Fruit fly (Drosophila melanogaster): ENCODE measurements around the gene Hsp83.

Hsp83 gene

DNA sequence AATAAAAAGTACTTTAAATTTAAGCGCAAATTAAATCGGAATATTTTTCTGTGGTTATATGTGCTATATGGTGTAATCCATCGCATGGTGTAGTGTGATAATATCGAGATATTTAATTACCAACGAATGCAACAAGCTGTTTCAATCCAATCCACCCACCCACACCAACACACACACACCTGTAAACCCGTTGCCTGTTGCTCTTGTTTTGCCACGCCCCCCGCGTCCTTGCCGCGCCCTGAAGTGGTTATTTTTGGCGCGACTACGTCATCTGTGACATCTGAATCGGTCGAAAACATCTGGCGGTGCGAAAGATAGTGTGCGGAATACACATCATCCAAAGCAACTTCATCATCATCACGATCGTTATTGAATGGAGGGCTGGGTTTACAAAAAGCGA is 27.4 kb upstream of the Hsp83 start:
- TF ChIP-seq CG12605 (GFP tag; IDR thresholded peaks at IDR 0.05) (no peak), Ets98B (GFP tag; IDR thresholded peaks at IDR 0.05) (no peak), CG17806 (tag; optimal IDR thresholded peaks at IDR 0.05) (no peak), EcR (GFP tag; optimal IDR thresholded peaks at IDR 0.05) (peak; percentile 35), gl (tag; optimal IDR thresholded peaks at IDR 0.05) (no peak), CG9948 (tag; optimal IDR thresholded peaks at IDR 0.05) (no peak)

DNA sequence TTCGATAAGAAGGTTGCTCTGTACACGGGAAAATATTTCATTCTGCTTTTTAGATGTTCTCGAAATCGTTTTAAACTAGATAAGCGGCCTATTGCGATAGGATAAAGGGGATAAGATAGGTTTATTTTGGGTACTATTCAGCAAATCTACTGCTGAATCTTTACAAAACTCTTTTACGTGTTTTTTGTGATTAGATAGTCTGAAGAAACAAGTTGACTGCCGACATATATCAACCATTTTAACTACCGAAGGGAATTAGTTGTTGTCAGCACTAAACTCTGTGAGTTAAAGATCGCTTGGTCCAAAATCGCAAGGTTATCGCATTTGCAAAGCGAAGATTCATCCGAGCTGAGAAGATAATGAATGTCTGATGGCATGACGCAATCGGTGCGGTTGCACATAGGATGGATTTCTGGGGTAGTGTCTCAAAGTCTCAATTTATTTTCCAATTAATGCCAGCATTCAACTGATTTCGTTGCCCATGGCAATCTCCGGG is 26.5 kb upstream of the Hsp83 start, which contains the start of gene Asciz:
Asciz (minus strand) TSS at position 51 of the 496 bp plus-strand sequence.
- TF ChIP-seq CG8159 (tag; optimal IDR thresholded peaks at IDR 0.05) = no peak
- TF ChIP-seq rn (GFP tag; IDR thresholded peaks at IDR 0.05) = no peak
- TF ChIP-seq CG15710 (tag; optimal IDR thresholded peaks at IDR 0.05) = no peak
- TF ChIP-seq Pif1A (GFP tag; optimal IDR thresholded peaks at IDR 0.05) = no peak
- no peak for TF ChIP-seq CG12605 (GFP tag; IDR thresholded peaks at IDR 0.05)
- no peak for TF ChIP-seq CG17806 (tag; optimal IDR thresholded peaks at IDR 0.05)
- TF ChIP-seq CG10348 (GFP tag; IDR thresholded peaks at IDR 0.05) = no peak
- TF ChIP-seq EcR (GFP tag; optimal IDR thresholded peaks at IDR 0.05) = no peak
- no peak for TF ChIP-seq CG8301 (tag; optimal IDR thresholded peaks at IDR 0.05)
- TF ChIP-seq Pif1B (GFP tag; optimal IDR thresholded peaks at IDR 0.05) = no peak
- TF ChIP-seq CG13204 (GFP tag; optimal IDR thresholded peaks at IDR 0.05) = no peak
- no peak for TF ChIP-seq Snoo (tag; optimal IDR thresholded peaks at IDR 0.05)

DNA sequence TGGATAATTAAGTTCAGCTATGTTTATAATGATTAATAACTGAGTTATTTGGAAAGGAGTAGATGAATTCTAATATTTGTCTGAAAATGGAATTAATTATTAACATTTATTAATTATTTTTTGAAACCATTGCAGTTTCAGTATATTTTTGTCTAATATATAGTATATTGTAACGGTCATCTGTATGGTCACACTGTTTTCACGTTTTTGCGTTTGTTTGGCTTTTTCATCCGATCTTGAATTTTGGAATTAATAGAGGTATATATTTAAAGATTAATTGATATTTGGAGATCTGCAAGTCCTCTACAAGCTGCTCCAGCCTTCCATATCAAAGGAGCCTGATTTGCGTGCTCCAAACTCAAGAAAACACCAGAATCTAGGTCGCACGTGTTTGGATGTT is 23.7 kb upstream of the Hsp83 start, which contains the start of the genes CG32278 and CG32281:
CG32278 (plus strand) TSS at position 180 of the 400 bp plus-strand sequence.
CG32281 (plus strand) TSS at position 269 of the 400 bp plus-strand sequence.
- no peak for TF ChIP-seq CG32121 (GFP tag; IDR thresholded peaks at IDR 0.05)
- TF ChIP-seq CG8301 (tag; optimal IDR thresholded peaks at IDR 0.05) = no peak
- TF ChIP-seq CG13204 (GFP tag; optimal IDR thresholded peaks at IDR 0.05) = no peak
- no peak for TF ChIP-seq CG12605 (GFP tag; IDR thresholded peaks at IDR 0.05)

DNA sequence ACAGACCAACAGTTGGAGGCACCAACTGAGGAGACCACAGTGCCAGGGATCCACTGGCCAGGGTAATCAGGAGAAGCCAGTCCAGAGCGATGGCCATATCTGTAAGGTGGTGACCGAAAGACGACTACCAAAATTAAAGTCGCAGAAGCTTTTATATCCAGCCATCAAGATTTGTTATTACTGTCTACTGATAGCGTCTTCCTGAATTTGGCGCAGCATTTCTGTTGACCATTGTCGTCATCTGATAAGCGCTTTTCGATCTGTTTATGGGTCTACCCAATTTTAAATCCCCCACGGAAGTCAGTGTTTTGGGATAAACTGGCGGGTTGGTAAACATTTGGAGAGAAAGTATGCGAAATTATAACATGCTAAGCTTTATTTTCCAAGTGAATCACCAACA is 20.3 kb upstream of the Hsp83 start, which contains the start of gene CG14963:
CG14963 (minus strand) TSS at position 101 of the 400 bp plus-strand sequence.
- TF ChIP-seq CG9948 (tag; optimal IDR thresholded peaks at IDR 0.05) (no peak), CG15710 (tag; optimal IDR thresholded peaks at IDR 0.05) (no peak), CG34367 (tag; optimal IDR thresholded peaks at IDR 0.05) (no peak), CG32121 (GFP tag; IDR thresholded peaks at IDR 0.05) (no peak), CG8159 (tag; optimal IDR thresholded peaks at IDR 0.05) (no peak)

DNA sequence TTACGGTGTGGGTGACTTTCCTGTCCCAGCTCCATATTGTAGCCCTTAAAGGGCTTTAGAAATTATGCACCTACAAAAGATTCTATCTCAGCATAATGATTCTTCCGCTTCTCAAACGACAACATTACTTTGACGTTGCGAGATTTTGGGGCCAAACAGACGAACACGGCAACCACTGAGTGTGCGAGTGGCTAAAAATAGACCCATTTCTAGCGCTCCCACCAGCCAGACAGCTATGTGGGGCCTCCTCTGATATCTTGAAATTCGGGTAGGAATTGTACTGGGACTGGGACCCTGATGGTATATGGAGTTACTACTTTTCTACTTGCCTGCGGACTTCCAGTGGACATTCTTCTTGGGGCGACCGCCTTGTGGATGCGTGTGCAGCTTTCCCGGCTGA is 14.9 kb upstream of the Hsp83 start:
- TF ChIP-seq CG12605 (GFP tag; IDR thresholded peaks at IDR 0.05) (no peak), fd96Ca (GFP tag; IDR thresholded peaks at IDR 0.05) (no peak), CG8159 (tag; optimal IDR thresholded peaks at IDR 0.05) (no peak), D1 (tag; optimal IDR thresholded peaks at IDR 0.05) (no peak), CG34367 (tag; optimal IDR thresholded peaks at IDR 0.05) (no peak), Snoo (tag; optimal IDR thresholded peaks at IDR 0.05) (no peak), CG13204 (GFP tag; optimal IDR thresholded peaks at IDR 0.05) (no peak), CG32121 (GFP tag; IDR thresholded peaks at IDR 0.05) (no peak), CG4496 (GFP tag; IDR thresholded peaks at IDR 0.05) (no peak), CG10348 (GFP tag; IDR thresholded peaks at IDR 0.05) (no peak), CG15710 (tag; optimal IDR thresholded peaks at IDR 0.05) (no peak), Ets98B (GFP tag; IDR thresholded peaks at IDR 0.05) (no peak)

DNA sequence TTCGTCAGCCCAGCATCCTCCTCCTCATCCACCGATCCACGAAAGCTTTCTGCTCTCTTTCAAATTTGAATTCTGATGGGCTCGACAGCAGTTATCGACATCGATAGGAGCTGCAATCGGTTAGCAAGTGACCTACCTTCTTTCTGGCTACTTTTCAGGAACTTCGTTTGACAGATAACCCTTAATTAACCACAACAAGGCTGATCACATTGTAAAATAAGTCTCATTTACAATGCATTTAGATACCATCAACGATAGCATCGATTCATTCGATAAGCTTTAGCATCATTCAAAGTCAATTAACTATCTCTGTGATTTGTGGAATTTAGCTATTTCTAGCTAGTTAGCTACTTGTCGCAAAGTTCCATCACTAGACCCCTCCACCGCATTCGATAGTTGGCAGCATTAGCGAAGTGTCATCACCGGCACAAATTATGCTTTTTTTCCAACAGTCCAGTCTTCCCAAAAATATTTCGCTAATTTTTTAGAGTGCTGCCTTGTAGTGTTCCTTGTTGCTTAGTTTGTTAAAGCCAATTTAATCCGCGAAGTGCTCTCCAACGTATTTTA is 14.2 kb upstream of the Hsp83 start, which contains the start of the genes MnM and Girdin:
MnM (minus strand) TSS at position 51 of the 567 bp plus-strand sequence.
Girdin (plus strand) TSS at position 401 of the 567 bp plus-strand sequence.
- TF ChIP-seq Pif1A (GFP tag; optimal IDR thresholded peaks at IDR 0.05) = no peak
- TF ChIP-seq CG4496 (GFP tag; IDR thresholded peaks at IDR 0.05) = no peak
- TF ChIP-seq CG34367 (tag; optimal IDR thresholded peaks at IDR 0.05) = no peak
- TF ChIP-seq fd96Ca (GFP tag; IDR thresholded peaks at IDR 0.05) = 0 out of 3 replicates have a peak, but pooled peaks have one; percentile 53
- no peak for TF ChIP-seq rn (GFP tag; IDR thresholded peaks at IDR 0.05)
- no peak for TF ChIP-seq Snoo (tag; optimal IDR thresholded peaks at IDR 0.05)
- no peak for TF ChIP-seq gl (tag; optimal IDR thresholded peaks at IDR 0.05)
- no peak for TF ChIP-seq Pif1B (GFP tag; optimal IDR thresholded peaks at IDR 0.05)
- TF ChIP-seq CG14655 (GFP tag; optimal IDR thresholded peaks at IDR 0.05) = no peak
- peak; percentile 7 for TF ChIP-seq EcR (GFP tag; optimal IDR thresholded peaks at IDR 0.05)
- TF ChIP-seq Ets98B (GFP tag; IDR thresholded peaks at IDR 0.05) = no peak
- TF ChIP-seq CG32121 (GFP tag; IDR thresholded peaks at IDR 0.05) = peak; percentile 35; the same call in 1 of the 2 replicates
- TF ChIP-seq CG12605 (GFP tag; IDR thresholded peaks at IDR 0.05) = no peak
- TF ChIP-seq CG10348 (GFP tag; IDR thresholded peaks at IDR 0.05) = peak; percentile 16; the same call in 1 of the 2 replicates
- no peak for TF ChIP-seq CG9948 (tag; optimal IDR thresholded peaks at IDR 0.05)
- TF ChIP-seq D1 (tag; optimal IDR thresholded peaks at IDR 0.05) = no peak
- TF ChIP-seq CG13204 (GFP tag; optimal IDR thresholded peaks at IDR 0.05) = no peak
- no peak for TF ChIP-seq CG15710 (tag; optimal IDR thresholded peaks at IDR 0.05)

DNA sequence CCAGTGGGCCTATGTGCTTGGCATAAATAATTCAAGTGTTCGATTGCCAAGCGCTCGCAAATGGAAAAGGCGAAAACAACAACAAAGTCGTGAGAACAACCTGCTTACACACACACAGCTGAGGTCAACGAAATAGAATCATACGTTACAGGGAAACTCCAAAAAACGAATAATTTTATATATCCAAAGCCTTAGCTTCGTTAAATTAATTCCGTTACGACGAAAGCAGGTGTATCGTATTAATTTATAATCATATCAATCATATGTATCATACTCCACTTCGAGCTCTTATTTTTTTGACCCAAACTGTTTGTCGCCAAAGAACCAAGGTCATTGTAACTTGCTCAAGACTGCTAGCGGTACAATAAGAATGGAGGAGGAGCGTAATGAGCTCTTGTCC is 13.3 kb upstream of the Hsp83 start:
- TF ChIP-seq Ets98B (GFP tag; IDR thresholded peaks at IDR 0.05) = peak; percentile 92
- TF ChIP-seq Pif1B (GFP tag; optimal IDR thresholded peaks at IDR 0.05) = peak; percentile 92
- peak; percentile 95 for TF ChIP-seq CG4496 (GFP tag; IDR thresholded peaks at IDR 0.05)
- peak; percentile 93 for TF ChIP-seq CG17806 (tag; optimal IDR thresholded peaks at IDR 0.05)
- no peak for TF ChIP-seq CG14655 (GFP tag; optimal IDR thresholded peaks at IDR 0.05)
- TF ChIP-seq CG10348 (GFP tag; IDR thresholded peaks at IDR 0.05) = peak; percentile 19; the same call in 1 of the 2 replicates
- peak; percentile 93 for TF ChIP-seq CG15710 (tag; optimal IDR thresholded peaks at IDR 0.05)
- TF ChIP-seq CG13204 (GFP tag; optimal IDR thresholded peaks at IDR 0.05) = peak; percentile 87
- TF ChIP-seq EcR (GFP tag; optimal IDR thresholded peaks at IDR 0.05) = peak; percentile 98
- TF ChIP-seq CG9948 (tag; optimal IDR thresholded peaks at IDR 0.05) = peak; percentile 93
- peak; percentile 92 for TF ChIP-seq fd96Ca (GFP tag; IDR thresholded peaks at IDR 0.05)
- peak; percentile 89 for TF ChIP-seq CG34367 (tag; optimal IDR thresholded peaks at IDR 0.05)
- peak; percentile 94 for TF ChIP-seq CG8301 (tag; optimal IDR thresholded peaks at IDR 0.05)
- no peak for TF ChIP-seq Pif1A (GFP tag; optimal IDR thresholded peaks at IDR 0.05)
- peak; percentile 91 for TF ChIP-seq CG12605 (GFP tag; IDR thresholded peaks at IDR 0.05)
- no peak for TF ChIP-seq D1 (tag; optimal IDR thresholded peaks at IDR 0.05)
- TF ChIP-seq rn (GFP tag; IDR thresholded peaks at IDR 0.05) = peak; percentile 78
- TF ChIP-seq CG8159 (tag; optimal IDR thresholded peaks at IDR 0.05) = peak; percentile 95
- TF ChIP-seq CG32121 (GFP tag; IDR thresholded peaks at IDR 0.05) = peak; percentile 81
- TF ChIP-seq Snoo (tag; optimal IDR thresholded peaks at IDR 0.05) = peak; percentile 92
- TF ChIP-seq gl (tag; optimal IDR thresholded peaks at IDR 0.05) = peak; percentile 89

All from whole organism, pupa.